Fruit fly (Drosophila melanogaster) Kc167 (cell line): Measurements from ENCODE around the gene CG14431.

Source experiments
- Myc ChIP-seq: fragments of >200 bp; optimal IDR thresholded peaks from 2 replicates; lab custom pipeline; 2017; ENCODE audit warnings: missing external identifiers
- psq ChIP-seq: fragments of >200 bp; optimal IDR thresholded peaks from 2 replicates; lab custom pipeline; 2017; ENCODE audit warnings: missing external identifiers

- TF ChIP-seq psq (lab: Kevin White, UChicago) (no peak), Myc (lab: Kevin White, UChicago) (no peak)
These were observed 1.4 kb upstream of the CG14431 start for dm6 chrX:6906670-6907069.
